Worm (Caenorhabditis elegans) whole organism, early embryonic: ENCODE results near the gene tbc-8.

Experiments used
- B0310.2 ChIP-seq: sonication (generic microtip); optimal IDR thresholded peaks from 2 replicates; lab custom pipeline; 2016; ENCODE audit warnings: mild to moderate bottlenecking, missing genetic modification characterization, missing compliant biosample characterization
- flt-1 ChIP-seq: fragments of 200-800 bp; sonication (Bioruptor generic); IDR thresholded peaks from 2 replicates; pipeline ENCODE4 v1.3.6; 2022; ENCODE audit warnings: missing genetic modification characterization, missing compliant biosample characterization

- TF ChIP-seq B0310.2: no peak
- TF ChIP-seq flt-1 (GFP tag; lab: Robert Waterston, UW): no peak
Measured at ce11 chrIII:10351595-10352207, 13.1 kb upstream of the tbc-8 start, which contains the start of gene T07C4.3.
